Worm (Caenorhabditis elegans): Measurements from ENCODE around the gene irld-18.

- TF ChIP-seq unc-62 (GFP tag; optimal IDR thresholded peaks at IDR 0.05) (peak; percentile 21), nfya-1 (tag; optimal IDR thresholded peaks at IDR 0.05; ENCODE audit: insufficient read depth) (peak; percentile 41), nhr-11 (tag; optimal IDR thresholded peaks at IDR 0.05) (no peak), ztf-11 (tag; optimal IDR thresholded peaks at IDR 0.05) (no peak), egl-27 (tag; optimal IDR thresholded peaks at IDR 0.05) (no peak), nhr-28 (tag; optimal IDR thresholded peaks at IDR 0.05) (no peak), zag-1 (tag; optimal IDR thresholded peaks at IDR 0.05) (no peak), ama-1 (optimal IDR thresholded peaks at IDR 0.05) (peak; percentile 12), aly-2 (tag; optimal IDR thresholded peaks at IDR 0.05) (no peak), lin-15B (tag; optimal IDR thresholded peaks at IDR 0.05) (peak; percentile 59), elt-1 (tag; optimal IDR thresholded peaks at IDR 0.05) (peak; percentile 28), mdl-1 (tag; optimal IDR thresholded peaks at IDR 0.05) (no peak), unc-39 (tag; optimal IDR thresholded peaks at IDR 0.05) (no peak)
Measured at ce11 chrIV:14610942-14611724, 30.3 kb upstream of the irld-18 start.
